Fruit fly (Drosophila melanogaster): ENCODE measurements around the gene CG34130.

DNA sequence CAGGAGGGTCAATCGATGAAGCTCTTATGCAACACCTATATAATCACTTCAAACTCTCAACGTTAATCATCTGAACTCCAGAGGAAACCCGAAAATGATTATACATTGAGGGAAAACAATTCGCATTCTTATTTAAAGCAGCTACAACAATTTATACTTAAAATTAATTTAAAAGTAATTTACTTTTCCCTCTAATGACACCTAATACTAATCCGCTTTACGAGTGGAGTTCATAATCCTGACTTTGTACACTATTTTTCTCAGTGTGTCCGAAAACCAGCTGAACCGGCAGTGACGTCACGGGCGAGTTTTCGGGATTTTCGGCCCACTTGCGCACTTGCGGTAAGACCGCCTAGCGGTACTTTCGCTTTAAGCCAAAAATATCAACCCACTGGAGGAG is 2.5 kb upstream of the CG34130 start:
- TF ChIP-seq CG8478 (optimal IDR thresholded peaks at IDR 0.05), result no peak
- TF ChIP-seq CTCF (optimal IDR thresholded peaks at IDR 0.05), result no peak

All from S2 (cell line).